Worm (Caenorhabditis elegans): ENCODE data around the gene C34D4.2.

ce11 chrIV:7190409-7190808 lies 36.0 kb downstream of the C34D4.2 start:
- TF ChIP-seq gmeb-2 (tag; optimal IDR thresholded peaks at IDR 0.05), result no peak
- no peak for TF ChIP-seq dve-1 (tag; optimal IDR thresholded peaks at IDR 0.05)
- TF ChIP-seq ceh-45 (GFP tag; IDR thresholded peaks at IDR 0.05), result no peak
- no peak for TF ChIP-seq K02D7.2 (tag; optimal IDR thresholded peaks at IDR 0.05)
- TF ChIP-seq mec-3 (tag; optimal IDR thresholded peaks at IDR 0.05; ENCODE audit: borderline replicate concordance), result no peak
- no peak for TF ChIP-seq sox-4 (tag; optimal IDR thresholded peaks at IDR 0.05)
- no peak for TF ChIP-seq sdc-2 (tag; optimal IDR thresholded peaks at IDR 0.05)
- TF ChIP-seq nhr-11 (tag; optimal IDR thresholded peaks at IDR 0.05), result no peak
- no peak for TF ChIP-seq ama-1 (optimal IDR thresholded peaks at IDR 0.05)
- no peak for TF ChIP-seq unc-3 (GFP tag; conservative IDR thresholded peaks at IDR 0.05)
- TF ChIP-seq unc-3 (tag; optimal IDR thresholded peaks at IDR 0.05), result no peak

Measured in whole organism, late embryonic.